Worm (Caenorhabditis elegans) whole organism, mixed stage, embryonic: ENCODE data around the gene lgc-56.

ENCODE experiments used
- blmp-1 ChIP-seq: fragments of 150-350 bp; optimal IDR thresholded peaks from 2 replicates; lab custom pipeline; 2014; ENCODE audit warnings: missing biosample characterization, missing genetic modification characterization
- ceh-39 ChIP-seq: fragments of 150-350 bp; optimal IDR thresholded peaks from 2 replicates; lab custom pipeline; 2014; ENCODE audit warnings: missing biosample characterization, missing genetic modification characterization
- lin-13 ChIP-seq: fragments of 150-350 bp; optimal IDR thresholded peaks from 2 replicates; lab custom pipeline; 2014; ENCODE audit warnings: missing biosample characterization, missing genetic modification characterization
- lin-32 ChIP-seq: fragments of 200-800 bp; sonication (Bioruptor generic); optimal IDR thresholded peaks from 2 replicates; lab custom pipeline; 2018; ENCODE audit warnings: mild to moderate bottlenecking, missing genetic modification characterization, missing compliant biosample characterization
- mep-1 ChIP-seq: fragments of 150-350 bp; optimal IDR thresholded peaks from 2 replicates; lab custom pipeline; 2017; ENCODE audit warnings: missing biosample characterization, missing genetic modification reagents, missing genetic modification characterization, inconsistent platforms
- sem-2 ChIP-seq: fragments of 200-800 bp; sonication (Bioruptor generic); optimal IDR thresholded peaks from 2 replicates; lab custom pipeline; 2018; ENCODE audit warnings: mild to moderate bottlenecking, missing genetic modification characterization, missing compliant biosample characterization
- unc-62 ChIP-seq: fragments of 150-350 bp; optimal IDR thresholded peaks from 2 replicates; lab custom pipeline; 2014; ENCODE audit warnings: missing biosample characterization, missing genetic modification reagents, missing genetic modification characterization
- ztf-11 ChIP-seq: fragments of 150-350 bp; optimal IDR thresholded peaks from 2 replicates; lab custom pipeline; 2014; ENCODE audit warnings: missing biosample characterization, missing genetic modification characterization

DNA sequence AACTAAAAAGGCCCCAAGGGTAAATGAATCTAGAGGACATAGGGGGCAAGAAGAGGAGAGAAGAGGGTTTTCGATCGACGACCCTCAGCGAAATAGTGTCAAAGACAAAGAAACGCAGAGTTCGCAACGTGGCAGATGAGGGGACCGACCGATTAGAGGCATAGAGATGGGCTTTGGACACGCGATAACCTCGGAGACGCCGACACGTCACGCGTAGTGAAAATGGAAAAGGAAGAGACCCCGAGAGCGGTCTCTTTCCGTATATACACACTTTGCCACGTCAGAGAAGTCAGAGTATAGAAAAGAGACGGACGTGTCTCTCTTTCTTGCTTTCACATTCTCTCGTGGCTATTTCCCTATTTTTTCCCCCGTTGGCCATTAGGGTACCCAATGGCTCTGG lies 51.3 kb downstream of the lgc-56 start:
- peak; percentile 34 for TF ChIP-seq ztf-11 (tag; lab: Kevin White, UChicago)
- TF ChIP-seq lin-13 (tag; lab: Kevin White, UChicago), result no peak
- no peak for TF ChIP-seq lin-32 (GFP tag; lab: Kevin White, UChicago)
- TF ChIP-seq unc-62 (GFP tag; lab: Kevin White, UChicago), result peak; percentile 75
- TF ChIP-seq mep-1 (tag; lab: Kevin White, UChicago), result peak; percentile 55
- TF ChIP-seq sem-2 (GFP tag; lab: Kevin White, UChicago), result no peak
- TF ChIP-seq blmp-1 (tag; lab: Kevin White, UChicago), result no peak
- no peak for TF ChIP-seq ceh-39 (tag; lab: Kevin White, UChicago)
